Fruit fly (Drosophila melanogaster): ENCODE results near the gene CG1571.
A peak's percentile ranks its signal among the peaks of the same experiment; 100 is the strongest.

CG1571 gene

dm6 chrX:8091017-8091620, 15.4 kb downstream of the CG1571 start (continued):
- TF ChIP-seq CG4730 (GFP tag; IDR thresholded peaks at IDR 0.05) (peak; percentile 97), cas (GFP tag; IDR thresholded peaks at IDR 0.05) (peak; percentile 95), ems (GFP tag; optimal IDR thresholded peaks at IDR 0.05) (peak; percentile 91), run (tag; optimal IDR thresholded peaks at IDR 0.05) (peak; percentile 94), gcm2 (GFP tag; optimal IDR thresholded peaks at IDR 0.05) (peak; percentile 95), eyg (GFP tag; optimal IDR thresholded peaks at IDR 0.05) (peak; percentile 57), grn (GFP tag; optimal IDR thresholded peaks at IDR 0.05) (peak; percentile 96), fd102C (GFP tag; optimal IDR thresholded peaks at IDR 0.05) (peak; percentile 7), gem (tag; optimal IDR thresholded peaks at IDR 0.05) (peak; percentile 98), CG12155 (GFP tag; optimal IDR thresholded peaks at IDR 0.05) (peak; percentile 93), Opbp (GFP tag; IDR thresholded peaks at IDR 0.05; ENCODE audit: partially characterized antibody) (0 out of 3 replicates have a peak, but pooled peaks have one; percentile 49), Neu2 (GFP tag; optimal IDR thresholded peaks at IDR 0.05; ENCODE audit: borderline replicate concordance) (no peak), knrl (GFP tag; IDR thresholded peaks at IDR 0.05; ENCODE audit: partially characterized antibody) (peak; percentile 48; the same call in 2 of the 3 replicates), dan (GFP tag; IDR thresholded peaks at IDR 0.05) (peak; percentile 79), Elba2 (GFP tag; optimal IDR thresholded peaks at IDR 0.05) (no peak), nerfin-1 (tag; optimal IDR thresholded peaks at IDR 0.05) (peak; percentile 88), mirr (GFP tag; optimal IDR thresholded peaks at IDR 0.05) (peak; percentile 57), hkb (optimal IDR thresholded peaks at IDR 0.05) (no peak), hkb (GFP tag; IDR thresholded peaks at IDR 0.05) (peak; percentile 99), CG4707 (GFP tag; optimal IDR thresholded peaks at IDR 0.05) (peak; percentile 98), CG12236 (GFP tag; optimal IDR thresholded peaks at IDR 0.05) (peak; percentile 73), Nf-YC (tag; optimal IDR thresholded peaks at IDR 0.05) (peak; percentile 76), CG4424 (GFP tag; optimal IDR thresholded peaks at IDR 0.05) (peak; percentile 96), tup (GFP tag; optimal IDR thresholded peaks at IDR 0.05) (peak; percentile 80), Sry-δ (GFP tag; optimal IDR thresholded peaks at IDR 0.05) (peak; percentile 38), dati (GFP tag; IDR thresholded peaks at IDR 0.05) (peak; percentile 97), CG14710 (tag; optimal IDR thresholded peaks at IDR 0.05) (peak; percentile 87), CG15696 (tag; optimal IDR thresholded peaks at IDR 0.05) (peak; percentile 71), zen (tag; optimal IDR thresholded peaks at IDR 0.05) (peak; percentile 86), dpn (GFP tag; optimal IDR thresholded peaks at IDR 0.05) (peak; percentile 94 to 97), ro (GFP tag; IDR thresholded peaks at IDR 0.05) (peak; percentile 95), ap (GFP tag; IDR thresholded peaks at IDR 0.05) (peak; percentile 98), CG1832 (GFP tag; optimal IDR thresholded peaks at IDR 0.05) (no peak), Dip3 (GFP tag; optimal IDR thresholded peaks at IDR 0.05) (peak; percentile 86), CG15479 (GFP tag; optimal IDR thresholded peaks at IDR 0.05) (no peak), Lpt (GFP tag; optimal IDR thresholded peaks at IDR 0.05) (no peak), CG1233 (GFP tag; optimal IDR thresholded peaks at IDR 0.05) (peak; percentile 94), slp2 (GFP tag; optimal IDR thresholded peaks at IDR 0.05) (peak; percentile 74), Bgb (GFP tag; IDR thresholded peaks at IDR 0.05; ENCODE audit: partially characterized antibody) (no peak), bcd (GFP tag; optimal IDR thresholded peaks at IDR 0.05) (peak; percentile 97), CG2120 (GFP tag; optimal IDR thresholded peaks at IDR 0.05) (peak; percentile 98), slou (GFP tag; optimal IDR thresholded peaks at IDR 0.05) (peak; percentile 94), CG18764 (GFP tag; optimal IDR thresholded peaks at IDR 0.05) (peak; percentile 91), Meics (GFP tag; optimal IDR thresholded peaks at IDR 0.05) (peak; percentile 98), CG7928 (GFP tag; optimal IDR thresholded peaks at IDR 0.05) (peak; percentile 80), CG4854 (GFP tag; optimal IDR thresholded peaks at IDR 0.05) (peak; percentile 91), CG11398 (GFP tag; optimal IDR thresholded peaks at IDR 0.05) (peak; percentile 37), CG33557 (GFP tag; optimal IDR thresholded peaks at IDR 0.05) (peak; percentile 68), CG8089 (GFP tag; optimal IDR thresholded peaks at IDR 0.05) (peak; percentile 76), CG1024 (GFP tag; IDR thresholded peaks at IDR 0.05) (peak; percentile 96)
